Worm (Caenorhabditis elegans) whole organism, L4 larva: ENCODE data around the gene Y4C6B.3.

Experiments used
- F44E2.7 ChIP-seq: fragments of 200-800 bp; sonication (Bioruptor generic); IDR thresholded peaks from 2 replicates; pipeline ENCODE4 v2.1.2; 2022; ENCODE audit warnings: missing genetic modification characterization, missing compliant biosample characterization
- ZK546.5 ChIP-seq, 2 experiments: sonication (generic microtip); optimal IDR thresholded peaks; 2 replicates each; lab custom pipeline; 2017; ENCODE audit warnings: missing biosample characterization in 2 of 2, missing genetic modification characterization in 2 of 2
- aly-2 ChIP-seq: sonication (generic microtip); optimal IDR thresholded peaks from 2 replicates; lab custom pipeline; 2018; ENCODE audit warnings: missing biosample characterization, missing genetic modification characterization
- ceh-82 ChIP-seq: sonication (generic microtip); optimal IDR thresholded peaks from 2 replicates; lab custom pipeline; 2017; ENCODE audit warnings: missing biosample characterization, missing genetic modification characterization
- cey-2 ChIP-seq: sonication (generic microtip); optimal IDR thresholded peaks from 3 replicates; lab custom pipeline; 2017; ENCODE audit warnings: missing genetic modification characterization, mild to moderate bottlenecking, missing compliant biosample characterization, antibody characterized with exemption, borderline replicate concordance; ENCODE audit not compliant: insufficient read depth
- hmg-1.1 ChIP-seq: fragments of 200-800 bp; sonication (Bioruptor generic); IDR thresholded peaks from 2 replicates; pipeline ENCODE4 v1.3.6; 2022; ENCODE audit warnings: missing genetic modification reagents, missing genetic modification characterization, missing compliant biosample characterization
- mxl-2 ChIP-seq: fragments of 200-800 bp; sonication (Bioruptor generic); conservative IDR thresholded peaks from 2 replicates; pipeline ENCODE4 v1.3.6; 2022; ENCODE audit warnings: missing genetic modification reagents, missing genetic modification characterization, missing compliant biosample characterization
- rbr-2 ChIP-seq: sonication (generic microtip); optimal IDR thresholded peaks from 2 replicates; lab custom pipeline; 2016; ENCODE audit warnings: missing genotype, missing genetic modification characterization, missing compliant biosample characterization
- snpc-4 ChIP-seq: fragments of 150-350 bp; optimal IDR thresholded peaks from 2 replicates; lab custom pipeline; 2014; ENCODE audit warnings: missing biosample characterization, missing genetic modification characterization
- zip-11 ChIP-seq: fragments of 200-800 bp; sonication (Bioruptor generic); IDR thresholded peaks from 2 replicates; pipeline ENCODE4 v1.3.6; 2022; ENCODE audit warnings: missing genetic modification characterization, missing compliant biosample characterization

ce11 chrIV:5377062-5377461, 44.8 kb downstream of the Y4C6B.3 start, which contains the start of gene elo-5:
- TF ChIP-seq F44E2.7 (GFP tag; lab: Robert Waterston, UW) (no peak), ZK546.5 (tag; optimal IDR thresholded peaks at IDR 0.05; lab: Kevin White, UChicago) (no peak), ceh-82 (tag; lab: Kevin White, UChicago) (no peak), aly-2 (tag; lab: Kevin White, UChicago) (no peak), mxl-2 (GFP tag; lab: Robert Waterston, UW) (no peak), snpc-4 (tag; lab: Kevin White, UChicago) (no peak), rbr-2 (tag; lab: Kevin White, UChicago) (no peak), cey-2 (tag; lab: Kevin White, UChicago) (no peak), zip-11 (GFP tag; lab: Robert Waterston, UW) (no peak), hmg-1.1 (no peak)
